Fruit fly (Drosophila melanogaster) whole organism, embryonic: ENCODE data around the gene ich.

ENCODE experiments used
- Antp ChIP-seq: fragments of 200-800 bp; sonication (Bioruptor generic); optimal IDR thresholded peaks from 3 replicates; lab custom pipeline; 2016; ENCODE audit warnings: missing biosample characterization, missing genetic modification characterization
- Bgb ChIP-seq: fragments of 200-800 bp; sonication (Bioruptor generic); IDR thresholded peaks from 2 replicates; pipeline ENCODE4 v1.3.6; 2022; ENCODE audit warnings: missing biosample characterization, missing genetic modification characterization; ENCODE audit not compliant: partially characterized antibody
- CG10147 ChIP-seq: fragments of 200-800 bp; sonication (Bioruptor generic); optimal IDR thresholded peaks from 2 replicates; lab custom pipeline; 2019; ENCODE audit warnings: missing biosample characterization, mild to moderate bottlenecking, missing genetic modification characterization, moderate library complexity
- CG11247 ChIP-seq: fragments of 200-800 bp; sonication (Bioruptor generic); IDR thresholded peaks from 2 replicates; pipeline ENCODE4 v1.3.6; 2022; ENCODE audit warnings: missing biosample characterization, missing genetic modification characterization
- CG11456 ChIP-seq: fragments of 200-800 bp; sonication (Bioruptor generic); IDR thresholded peaks from 3 replicates; pipeline ENCODE4 v1.3.6; 2022; ENCODE audit warnings: missing biosample characterization, missing genetic modification characterization
- CG1233 ChIP-seq: fragments of 200-800 bp; sonication (Bioruptor generic); optimal IDR thresholded peaks from 4 replicates; lab custom pipeline; 2018; ENCODE audit warnings: missing biosample characterization, mild to moderate bottlenecking, missing genetic modification characterization
- CG12659 ChIP-seq: fragments of 200-800 bp; sonication (Bioruptor generic); optimal IDR thresholded peaks from 3 replicates; lab custom pipeline; 2017; ENCODE audit warnings: mild to moderate bottlenecking, missing biosample characterization, missing genetic modification reagents, missing genetic modification characterization
- CG15601 ChIP-seq: fragments of 200-800 bp; sonication (Bioruptor generic); optimal IDR thresholded peaks from 3 replicates; lab custom pipeline; 2019; ENCODE audit warnings: missing biosample characterization, mild to moderate bottlenecking, missing genetic modification characterization, moderate library complexity
- CG1647 ChIP-seq: fragments of 200-800 bp; sonication (Bioruptor generic); optimal IDR thresholded peaks from 3 replicates; lab custom pipeline; 2016; ENCODE audit warnings: missing biosample characterization, missing genetic modification characterization
- CG16863 ChIP-seq: fragments of 200-800 bp; sonication (Bioruptor generic); optimal IDR thresholded peaks from 3 replicates; lab custom pipeline; 2016; ENCODE audit warnings: missing biosample characterization, missing genetic modification characterization
- CG18262 ChIP-seq: fragments of 200-800 bp; optimal IDR thresholded peaks from 3 replicates; lab custom pipeline; 2019; ENCODE audit warnings: missing biosample characterization, mild to moderate bottlenecking, missing genetic modification characterization, moderate library complexity
- CG2120 ChIP-seq: fragments of 200-800 bp; sonication (Bioruptor generic); optimal IDR thresholded peaks from 3 replicates; lab custom pipeline; 2016; ENCODE audit warnings: missing biosample characterization, missing genetic modification characterization
- CG34376 ChIP-seq: fragments of 200-800 bp; sonication (Bioruptor generic); optimal IDR thresholded peaks from 2 replicates; lab custom pipeline; 2018; ENCODE audit warnings: missing biosample characterization, mild to moderate bottlenecking, missing genetic modification characterization
- CG3838 ChIP-seq: fragments of 200-800 bp; sonication (Bioruptor generic); optimal IDR thresholded peaks from 3 replicates; lab custom pipeline; 2016; ENCODE audit warnings: missing biosample characterization, missing genetic modification characterization
- CG5245 ChIP-seq: fragments of 200-800 bp; sonication (Bioruptor generic); optimal IDR thresholded peaks from 3 replicates; lab custom pipeline; 2016; ENCODE audit warnings: missing biosample characterization, missing genetic modification characterization
- CG6254 ChIP-seq: fragments of 200-800 bp; sonication (Bioruptor generic); optimal IDR thresholded peaks from 3 replicates; lab custom pipeline; 2017; ENCODE audit warnings: mild to moderate bottlenecking, missing biosample characterization, missing genetic modification reagents, missing genetic modification characterization
- CG7786 ChIP-seq: fragments of 200-800 bp; sonication (Bioruptor generic); optimal IDR thresholded peaks from 2 replicates; lab custom pipeline; 2016; ENCODE audit warnings: missing biosample characterization, missing genetic modification characterization
- CG8359 ChIP-seq: fragments of 200-800 bp; sonication (Bioruptor generic); optimal IDR thresholded peaks from 2 replicates; lab custom pipeline; 2017; ENCODE audit warnings: missing biosample characterization, mild to moderate bottlenecking, missing genetic modification characterization, borderline replicate concordance
- CG8765 ChIP-seq: fragments of 200-800 bp; sonication (Bioruptor generic); IDR thresholded peaks from 2 replicates; pipeline ENCODE4 v1.3.6; 2022; ENCODE audit warnings: missing biosample characterization, missing genetic modification characterization
- Camta ChIP-seq: fragments of 200-800 bp; sonication (Bioruptor generic); optimal IDR thresholded peaks from 2 replicates; lab custom pipeline; 2016; ENCODE audit warnings: missing biosample characterization, missing genetic modification characterization
- Dbx ChIP-seq: fragments of 200-800 bp; sonication (Bioruptor generic); IDR thresholded peaks from 3 replicates; pipeline ENCODE4 v1.3.6; 2022; ENCODE audit warnings: missing biosample characterization, missing genetic modification characterization
- Dp ChIP-seq: fragments of 200-800 bp; sonication (Bioruptor generic); optimal IDR thresholded peaks from 2 replicates; lab custom pipeline; 2018; ENCODE audit warnings: missing biosample characterization, mild to moderate bottlenecking, missing genetic modification characterization, moderate library complexity
- E2f2 ChIP-seq: fragments of 200-800 bp; sonication (Bioruptor generic); IDR thresholded peaks from 2 replicates; pipeline ENCODE4 v1.3.6; 2022; ENCODE audit warnings: missing biosample characterization, missing genetic modification characterization
- Ets97D ChIP-seq: fragments of 200-800 bp; sonication (Bioruptor generic); optimal IDR thresholded peaks from 3 replicates; lab custom pipeline; 2016; ENCODE audit warnings: missing biosample characterization, missing genetic modification characterization
- HHEX ChIP-seq: fragments of 200-800 bp; sonication (Bioruptor generic); optimal IDR thresholded peaks from 3 replicates; lab custom pipeline; 2017; ENCODE audit warnings: missing biosample characterization, mild to moderate bottlenecking, missing genetic modification characterization, missing genetic modification reagents
- Hr78 ChIP-seq, 2 experiments: fragments of 200-800 bp in 1 of 2; fragments of >200 bp in 1 of 2; sonication (Bioruptor generic) in 1 of 2; optimal IDR thresholded peaks; 2 replicates each; lab custom pipeline; 2017 to 2019; ENCODE audit warnings: missing biosample characterization in 2 of 2, missing genetic modification characterization in 2 of 2, mild to moderate bottlenecking in 1 of 2, moderate library complexity in 1 of 2
- Med ChIP-seq: fragments of 200-800 bp; sonication (Bioruptor generic); peaks from one replicate; lab custom pipeline; 2016; ENCODE audit warnings: missing biosample characterization, missing genetic modification characterization, mild to moderate bottlenecking, inconsistent platforms, moderate library complexity
- Rfx ChIP-seq: fragments of 200-800 bp; sonication (Bioruptor generic); IDR thresholded peaks from 2 replicates; pipeline ENCODE4 v1.3.6; 2022; ENCODE audit warnings: missing biosample characterization, missing genetic modification characterization
- Sin3A ChIP-seq: fragments of >200 bp; optimal IDR thresholded peaks from 2 replicates; lab custom pipeline; 2018
- TFAM ChIP-seq: fragments of 200-800 bp; sonication (Bioruptor generic); optimal IDR thresholded peaks from 2 replicates; lab custom pipeline; 2017; ENCODE audit warnings: missing biosample characterization, missing genetic modification characterization, inconsistent platforms
- Usf ChIP-seq: fragments of 200-800 bp; sonication (Bioruptor generic); optimal IDR thresholded peaks from 2 replicates; lab custom pipeline; 2017; ENCODE audit warnings: missing genotype, missing biosample characterization, missing genetic modification characterization
- ara ChIP-seq: fragments of 200-800 bp; sonication (Bioruptor generic); IDR thresholded peaks from 2 replicates; pipeline ENCODE4 v1.3.6; 2022; ENCODE audit warnings: missing biosample characterization, missing genetic modification characterization
- gem ChIP-seq: fragments of 200-800 bp; sonication (Bioruptor generic); optimal IDR thresholded peaks from 2 replicates; lab custom pipeline; 2019; ENCODE audit warnings: missing biosample characterization, mild to moderate bottlenecking, missing genetic modification characterization, moderate library complexity
- nmo ChIP-seq: fragments of 200-800 bp; sonication (Bioruptor generic); optimal IDR thresholded peaks from 2 replicates; lab custom pipeline; 2018; ENCODE audit warnings: missing biosample characterization, mild to moderate bottlenecking, missing genetic modification characterization, moderate library complexity
- pan ChIP-seq, 4 experiments: fragments of >200 bp in 3 of 4; fragments of 200-800 bp in 1 of 4; sonication (Bioruptor generic) in 1 of 4; optimal IDR thresholded peaks in 3 of 4; IDR thresholded peaks in 1 of 4; 2 replicates each; pipeline versions ENCODE4 v1.3.6 to Lab custom; 2017 to 2022; ENCODE audit warnings: missing biosample characterization in 2 of 4, missing genetic modification characterization in 2 of 4, mixed read lengths in 1 of 4
- pfk ChIP-seq: fragments of 200-800 bp; sonication (Bioruptor generic); optimal IDR thresholded peaks from 2 replicates; lab custom pipeline; 2018; ENCODE audit warnings: missing biosample characterization, mild to moderate bottlenecking, missing genetic modification characterization, moderate library complexity
- pho ChIP-seq: fragments of 200-800 bp; sonication (Bioruptor generic); optimal IDR thresholded peaks from 2 replicates; lab custom pipeline; 2016; ENCODE audit warnings: missing biosample characterization, missing genetic modification characterization
- phol ChIP-seq: fragments of 200-800 bp; sonication (Bioruptor generic); optimal IDR thresholded peaks from 3 replicates; lab custom pipeline; 2018; ENCODE audit warnings: missing biosample characterization, mild to moderate bottlenecking, missing genetic modification characterization, moderate library complexity
- pum ChIP-seq: fragments of 200-800 bp; sonication (Bioruptor generic); optimal IDR thresholded peaks from 2 replicates; lab custom pipeline; 2016; ENCODE audit warnings: missing biosample characterization, missing genetic modification characterization
- sc ChIP-seq, 3 experiments: fragments of >200 bp in 2 of 3; fragments of 200-800 bp in 1 of 3; sonication (Bioruptor generic) in 1 of 3; optimal IDR thresholded peaks; 2 replicates in 2 of 3; 3 replicates in 1 of 3; lab custom pipeline; 2017; ENCODE audit warnings: mild to moderate bottlenecking in 1 of 3, missing biosample characterization in 1 of 3, missing genetic modification characterization in 1 of 3, missing genetic modification reagents in 1 of 3
- sd ChIP-seq: fragments of 200-800 bp; sonication (Bioruptor generic); optimal IDR thresholded peaks from 3 replicates; lab custom pipeline; 2018; ENCODE audit warnings: missing biosample characterization, mild to moderate bottlenecking, missing genetic modification characterization, moderate library complexity
- seq ChIP-seq: fragments of 200-800 bp; sonication (Bioruptor generic); IDR thresholded peaks from 2 replicates; pipeline ENCODE4 v1.3.6; 2022; ENCODE audit warnings: missing biosample characterization, missing genetic modification characterization
- tgo ChIP-seq: fragments of 200-800 bp; sonication (Bioruptor generic); IDR thresholded peaks from 3 replicates; pipeline ENCODE4 v1.3.6; 2022; ENCODE audit warnings: missing biosample characterization, missing genetic modification characterization
- tin ChIP-seq: fragments of 200-800 bp; sonication (Bioruptor generic); optimal IDR thresholded peaks from 3 replicates; lab custom pipeline; 2016; ENCODE audit warnings: missing biosample characterization, missing genetic modification characterization
- tup ChIP-seq: fragments of 200-800 bp; sonication (Bioruptor generic); optimal IDR thresholded peaks from 2 replicates; lab custom pipeline; 2016; ENCODE audit warnings: missing biosample characterization, mild to moderate bottlenecking, missing genetic modification characterization, moderate library complexity
- twi ChIP-seq: fragments of 200-800 bp; optimal IDR thresholded peaks from 2 replicates; lab custom pipeline; 2019; ENCODE audit warnings: missing biosample characterization, mild to moderate bottlenecking, missing genetic modification characterization, moderate library complexity
- unpg ChIP-seq: fragments of 200-800 bp; sonication (Bioruptor generic); optimal IDR thresholded peaks from 3 replicates; lab custom pipeline; 2018; ENCODE audit warnings: missing biosample characterization, mild to moderate bottlenecking, missing genetic modification characterization, moderate library complexity
- wdn ChIP-seq: fragments of 200-800 bp; sonication (Bioruptor generic); IDR thresholded peaks from 2 replicates; pipeline ENCODE4 v1.3.6; 2022; ENCODE audit warnings: missing biosample characterization, missing genetic modification characterization
- yki ChIP-seq: fragments of >200 bp; optimal IDR thresholded peaks from 3 replicates; lab custom pipeline; 2018
- zen2 ChIP-seq: fragments of 200-800 bp; sonication (Bioruptor generic); IDR thresholded peaks from 3 replicates; pipeline ENCODE4 v1.3.6; 2022; ENCODE audit warnings: missing biosample characterization, missing genetic modification characterization; ENCODE audit not compliant: partially characterized antibody

Gene ich

DNA sequence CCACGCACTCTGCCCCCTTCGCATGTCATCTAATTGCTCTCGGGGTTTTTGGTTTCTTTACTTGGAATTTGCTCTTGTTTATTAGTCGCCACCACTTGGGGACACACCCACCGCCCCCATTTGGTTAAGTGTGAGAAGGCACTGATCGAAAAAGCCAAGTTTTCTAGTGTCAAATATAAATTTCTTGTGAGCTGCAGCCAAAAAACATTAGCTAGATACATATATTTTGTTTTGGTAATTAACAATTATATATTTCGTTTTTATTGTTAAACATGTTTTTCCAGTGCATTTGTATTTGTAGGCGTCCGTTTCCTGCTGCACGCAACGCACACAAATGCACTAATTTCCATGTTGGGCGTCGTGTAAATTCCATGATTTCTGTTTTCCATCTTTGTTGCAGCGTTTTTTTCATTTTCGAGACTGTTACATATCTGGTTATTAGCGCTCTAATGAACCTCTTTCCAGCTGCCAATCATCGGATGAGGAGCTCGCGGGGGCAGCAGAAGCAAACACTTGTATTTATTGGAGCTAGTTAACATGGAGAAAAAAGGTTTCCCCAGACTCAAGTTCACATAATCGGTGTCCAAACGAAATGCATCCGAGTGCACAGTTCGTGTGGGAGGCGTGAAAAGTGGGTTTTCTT lies 42.6 kb downstream of the ich start (continued):
- TF ChIP-seq pan (optimal IDR thresholded peaks at IDR 0.05; lab: Kevin White, UChicago) (no peak), pan (GFP tag; optimal IDR thresholded peaks at IDR 0.05 in 1 of 2, IDR thresholded peaks at IDR 0.05 in 1 of 2) (peak in 1 of 2 experiments; percentile 51), CG11456 (GFP tag; lab: Robert Waterston, UW) (no peak), Rfx (GFP tag; lab: Robert Waterston, UW) (no peak), Bgb (GFP tag; lab: Robert Waterston, UW) (no peak), Hr78 (GFP tag; optimal IDR thresholded peaks at IDR 0.05; lab: Kevin White, UChicago) (no peak), Dp (GFP tag; lab: Kevin White, UChicago) (no peak), Camta (GFP tag; lab: Kevin White, UChicago) (peak; percentile 11), CG34376 (GFP tag; lab: Kevin White, UChicago) (no peak), tgo (GFP tag; lab: Robert Waterston, UW) (peak; percentile 44), unpg (GFP tag; lab: Kevin White, UChicago) (no peak), CG2120 (no peak), seq (no peak), Dbx (no peak), CG3838 (GFP tag; lab: Kevin White, UChicago) (no peak), pfk (GFP tag; lab: Kevin White, UChicago) (no peak), E2f2 (GFP tag; lab: Robert Waterston, UW) (no peak), CG10147 (no peak), CG8765 (GFP tag; lab: Robert Waterston, UW) (no peak), nmo (GFP tag; lab: Kevin White, UChicago) (peak; percentile 65), CG11247 (GFP tag; lab: Robert Waterston, UW) (no peak), gem (tag; lab: Kevin White, UChicago) (no peak), Ets97D (peak; percentile 27), yki (no peak), phol (tag; lab: Kevin White, UChicago) (peak; percentile 45), CG1233 (GFP tag; lab: Kevin White, UChicago) (peak; percentile 27), CG12659 (GFP tag; lab: Kevin White, UChicago) (no peak), CG1647 (GFP tag; lab: Kevin White, UChicago) (no peak), CG6254 (GFP tag; lab: Kevin White, UChicago) (peak; percentile 35), wdn (GFP tag; lab: Robert Waterston, UW) (no peak), ara (GFP tag; lab: Robert Waterston, UW) (peak; percentile 76), tin (GFP tag; lab: Kevin White, UChicago) (peak; percentile 34), Usf (GFP tag; lab: Kevin White, UChicago) (no peak), CG5245 (no peak), CG7786 (GFP tag; lab: Kevin White, UChicago) (no peak), pum (GFP tag; lab: Kevin White, UChicago) (no peak), sc (optimal IDR thresholded peaks at IDR 0.05; lab: Kevin White, UChicago) (no peak), sc (GFP tag; optimal IDR thresholded peaks at IDR 0.05; lab: Kevin White, UChicago) (no peak), tup (GFP tag; lab: Kevin White, UChicago) (no peak), CG15601 (tag; lab: Kevin White, UChicago) (no peak), HHEX (GFP tag; lab: Kevin White, UChicago) (no peak), twi (tag; lab: Kevin White, UChicago) (no peak), Med (peak; percentile 83), CG16863 (no peak), CG18262 (tag; lab: Kevin White, UChicago) (peak; percentile 67), CG8359 (no peak), Sin3A (no peak), TFAM (no peak), zen2 (no peak), Antp (GFP tag; lab: Kevin White, UChicago) (no peak), sd (tag; lab: Kevin White, UChicago) (no peak), pho (GFP tag; lab: Kevin White, UChicago) (no peak)
